Worm (Caenorhabditis elegans): Measurements from ENCODE around the gene F43H9.3.
A peak's percentile ranks its signal among the peaks of the same experiment; 100 is the strongest.

Gene F43H9.3

ce11 chrV:8027429-8028142, 2.8 kb upstream of the F43H9.3 start:
- TF ChIP-seq nhr-76 (tag; optimal IDR thresholded peaks at IDR 0.05) = peak; percentile 3
- TF ChIP-seq nhr-48 (tag; optimal IDR thresholded peaks at IDR 0.05) = peak; percentile 18
- TF ChIP-seq dmd-9 (GFP tag; IDR thresholded peaks at IDR 0.05) = no peak
- TF ChIP-seq Y75B8A.6 (GFP tag; IDR thresholded peaks at IDR 0.05) = 0 out of 2 replicates have a peak, but pooled peaks have one; percentile 26
- TF ChIP-seq lin-29 (GFP tag; IDR thresholded peaks at IDR 0.05) = no peak
- no peak for TF ChIP-seq daf-16 (GFP tag; optimal IDR thresholded peaks at IDR 0.05)
- peak; percentile 73 for TF ChIP-seq daf-16 (tag; optimal IDR thresholded peaks at IDR 0.05)
- peak; percentile 5 for TF ChIP-seq pqm-1 (tag; optimal IDR thresholded peaks at IDR 0.05)
- peak; percentile 60 for TF ChIP-seq nhr-28 (tag; optimal IDR thresholded peaks at IDR 0.05)
- TF ChIP-seq dmd-6 (GFP tag; IDR thresholded peaks at IDR 0.05) = peak; percentile 39

ce11 chrV:8026343-8026742, 1.6 kb upstream of the F43H9.3 start, which contains the start of gene F43H9.4:
TSS of gene F43H9.4 (plus strand) at chrV:8026708.
- TF ChIP-seq mdl-1 (tag; optimal IDR thresholded peaks at IDR 0.05) (peak; percentile 79 to 89), lin-15B (tag; optimal IDR thresholded peaks at IDR 0.05) (no peak), lir-3 (tag; optimal IDR thresholded peaks at IDR 0.05) (no peak), nhr-28 (tag; optimal IDR thresholded peaks at IDR 0.05) (peak; percentile 75), mxl-3 (GFP tag; optimal IDR thresholded peaks at IDR 0.05) (peak; percentile 99), spr-1 (tag; optimal IDR thresholded peaks at IDR 0.05) (no peak), ZK546.5 (tag; optimal IDR thresholded peaks at IDR 0.05) (no peak), nhr-48 (tag; optimal IDR thresholded peaks at IDR 0.05) (peak; percentile 73), unc-62 (GFP tag; optimal IDR thresholded peaks at IDR 0.05 in 1 of 2) (peak in 1 of 2 experiments; percentile 99), unc-62 (tag; optimal IDR thresholded peaks at IDR 0.05) (no peak), jun-1 (tag; optimal IDR thresholded peaks at IDR 0.05) (no peak), dmd-6 (GFP tag; IDR thresholded peaks at IDR 0.05) (peak; percentile 76), hlh-11 (tag; optimal IDR thresholded peaks at IDR 0.05) (peak; percentile 51), F26F4.8 (GFP tag; conservative IDR thresholded peaks at IDR 0.05) (no peak), Y105C5A.15 (GFP tag; IDR thresholded peaks at IDR 0.05) (no peak), dmd-9 (GFP tag; IDR thresholded peaks at IDR 0.05) (no peak), nhr-25 (tag; optimal IDR thresholded peaks at IDR 0.05; ENCODE audit: borderline replicate concordance, insufficient read depth) (no peak), nhr-237 (tag; optimal IDR thresholded peaks at IDR 0.05) (no peak), gei-8 (GFP tag; optimal IDR thresholded peaks at IDR 0.05) (no peak), nhr-41 (GFP tag; IDR thresholded peaks at IDR 0.05) (no peak), aly-2 (tag; optimal IDR thresholded peaks at IDR 0.05) (no peak), zip-2 (tag; optimal IDR thresholded peaks at IDR 0.05) (no peak), cey-2 (tag; optimal IDR thresholded peaks at IDR 0.05; ENCODE audit: borderline replicate concordance, insufficient read depth) (peak; percentile 86), hlh-30 (tag; optimal IDR thresholded peaks at IDR 0.05; ENCODE audit: insufficient read depth) (peak; percentile 55), duxl-1 (tag; optimal IDR thresholded peaks at IDR 0.05; ENCODE audit: poor library complexity) (no peak), mep-1 (tag; optimal IDR thresholded peaks at IDR 0.05) (peak; percentile 9), aha-1 (tag) (peak; percentile 71)

ce11 chrV:8025259-8025658, 519 bp upstream of the F43H9.3 start:
- no peak for TF ChIP-seq mdl-1 (tag; optimal IDR thresholded peaks at IDR 0.05)
- no peak for TF ChIP-seq zfp-2 (tag; optimal IDR thresholded peaks at IDR 0.05)
- TF ChIP-seq hif-1 (tag; optimal IDR thresholded peaks at IDR 0.05) = peak in 1 of 2 experiments; percentile 43
- no peak for TF ChIP-seq ceh-62 (tag; optimal IDR thresholded peaks at IDR 0.05)
- TF ChIP-seq lin-29 (GFP tag; IDR thresholded peaks at IDR 0.05) = no peak
- TF ChIP-seq unc-39 (tag; optimal IDR thresholded peaks at IDR 0.05) = no peak
- no peak for TF ChIP-seq fos-1 (tag; optimal IDR thresholded peaks at IDR 0.05)
- no peak for TF ChIP-seq tra-1 (GFP tag; IDR thresholded peaks at IDR 0.05)
- TF ChIP-seq ceh-44 (GFP tag; IDR thresholded peaks at IDR 0.05) = no peak
- TF ChIP-seq hlh-30 (tag; optimal IDR thresholded peaks at IDR 0.05; ENCODE audit: insufficient read depth) = peak; percentile 23
- no peak for TF ChIP-seq F49E8.2 (tag; optimal IDR thresholded peaks at IDR 0.05; ENCODE audit: borderline replicate concordance)
- TF ChIP-seq ZK337.2 (GFP tag; IDR thresholded peaks at IDR 0.05) = no peak
- TF ChIP-seq nhr-28 (tag; optimal IDR thresholded peaks at IDR 0.05) = peak; percentile 64
- peak; percentile 83 for TF ChIP-seq ztf-7 (tag; optimal IDR thresholded peaks at IDR 0.05)
- no peak for TF ChIP-seq hlh-11 (tag; optimal IDR thresholded peaks at IDR 0.05)
- no peak for TF ChIP-seq nhr-102 (tag; optimal IDR thresholded peaks at IDR 0.05)
- no peak for TF ChIP-seq nhr-25 (tag; optimal IDR thresholded peaks at IDR 0.05; ENCODE audit: borderline replicate concordance, insufficient read depth)
- no peak for TF ChIP-seq nhr-42 (GFP tag; IDR thresholded peaks at IDR 0.05)
- TF ChIP-seq T26A8.4 (GFP tag; IDR thresholded peaks at IDR 0.05) = no peak
- TF ChIP-seq daf-16 (GFP tag; optimal IDR thresholded peaks at IDR 0.05) = no peak
- TF ChIP-seq daf-16 (tag; optimal IDR thresholded peaks at IDR 0.05) = no peak

Measured in whole organism, L4 larva.